Worm (Caenorhabditis elegans) whole organism, L4/young adult: ENCODE results near the gene grd-7.

Experiments
- dao-5 ChIP-seq: sonication (generic microtip); optimal IDR thresholded peaks from 2 replicates; lab custom pipeline; 2016; ENCODE audit warnings: missing genotype, missing genetic modification characterization, moderate library complexity, missing compliant biosample characterization
- him-1 ChIP-seq: sonication (generic microtip); optimal IDR thresholded peaks from 2 replicates; lab custom pipeline; 2016; ENCODE audit warnings: missing genotype, missing genetic modification reagents, missing genetic modification characterization, missing compliant biosample characterization

ce11 chrX:7296310-7296709 lies 27.0 kb upstream of the grd-7 start:
- TF ChIP-seq dao-5 (no peak), him-1 (tag; lab: Kevin White, UChicago) (no peak)
